Worm (Caenorhabditis elegans): ENCODE data around the gene C49F5.13.

ce11 chrX:11957246-11957645, 4.0 kb upstream of the C49F5.13 start, which contains the start of gene T08D10.5:
- no peak for TF ChIP-seq nhr-77 (tag; optimal IDR thresholded peaks at IDR 0.05)
- no peak for TF ChIP-seq elt-1 (tag; optimal IDR thresholded peaks at IDR 0.05)
- TF ChIP-seq lin-39 (tag; optimal IDR thresholded peaks at IDR 0.05), result no peak
